Worm (Caenorhabditis elegans) whole organism, L1 larva: Measurements from ENCODE around the gene gut-2.
A peak's percentile ranks its signal among the peaks of the same experiment; 100 is the strongest.

Experiments
- C16A3.4 ChIP-seq: fragments of 150-350 bp; optimal IDR thresholded peaks from 2 replicates; lab custom pipeline; 2014; ENCODE audit warnings: missing biosample characterization, missing genetic modification characterization
- F16B12.6 ChIP-seq: fragments of 150-350 bp; optimal IDR thresholded peaks from 2 replicates; lab custom pipeline; 2014; ENCODE audit warnings: missing biosample characterization, missing genetic modification characterization
- ama-1 ChIP-seq: fragments of 150-350 bp; optimal IDR thresholded peaks from 2 replicates; lab custom pipeline; 2014
- blmp-1 ChIP-seq: fragments of 150-350 bp; optimal IDR thresholded peaks from 2 replicates; lab custom pipeline; 2014; ENCODE audit warnings: missing biosample characterization, missing genetic modification characterization
- ceh-63 ChIP-seq: fragments of 200-800 bp; sonication (Bioruptor generic); optimal IDR thresholded peaks from 2 replicates; lab custom pipeline; 2018; ENCODE audit warnings: mild to moderate bottlenecking, missing genetic modification characterization, missing compliant biosample characterization
- ceh-82 ChIP-seq, 3 experiments: fragments of 150-350 bp in 1 of 3; sonication (generic microtip) in 2 of 3; optimal IDR thresholded peaks; 2 replicates each; lab custom pipeline; 2014 to 2017; ENCODE audit warnings: missing biosample characterization in 3 of 3, missing genetic modification characterization in 3 of 3
- dpl-1 ChIP-seq, 3 experiments: fragments of 150-350 bp in 2 of 3; sonication (generic microtip) in 1 of 3; optimal IDR thresholded peaks; 2 replicates each; lab custom pipeline; 2014 to 2017; ENCODE audit warnings: missing biosample characterization in 3 of 3, missing genetic modification characterization in 3 of 3, missing genetic modification reagents in 3 of 3
- dsc-1 ChIP-seq: sonication (generic microtip); optimal IDR thresholded peaks from 2 replicates; lab custom pipeline; 2016; ENCODE audit warnings: mild to moderate bottlenecking, missing genetic modification characterization, missing compliant biosample characterization
- efl-1 ChIP-seq, 4 experiments: fragments of 150-350 bp; optimal IDR thresholded peaks in 3 of 4; peaks in 1 of 4; 1 replicate in 1 of 4; 2 replicates in 3 of 4; lab custom pipeline; 2014; ENCODE audit warnings: missing biosample characterization in 2 of 4, missing genetic modification characterization in 2 of 4, missing genetic modification reagents in 2 of 4
- egl-27 ChIP-seq, 2 experiments: fragments of 150-350 bp in 1 of 2; sonication (generic microtip); optimal IDR thresholded peaks; 3 replicates each; lab custom pipeline; 2017 to 2018; ENCODE audit warnings: missing biosample characterization in 2 of 2, missing genetic modification characterization in 2 of 2, missing genetic modification reagents in 2 of 2
- elt-3 ChIP-seq, 6 experiments: fragments of 150-350 bp in 1 of 6; sonication (generic microtip); optimal IDR thresholded peaks; 2 replicates each; lab custom pipeline; 2017 to 2018; ENCODE audit warnings: missing biosample characterization in 6 of 6, missing genetic modification characterization in 6 of 6, inconsistent platforms in 1 of 6
- fkh-4 ChIP-seq: sonication (generic microtip); optimal IDR thresholded peaks from 2 replicates; lab custom pipeline; 2016; ENCODE audit warnings: missing compliant biosample characterization, missing genetic modification characterization, borderline replicate concordance
- fos-1 ChIP-seq: fragments of 150-350 bp; optimal IDR thresholded peaks from 2 replicates; lab custom pipeline; 2014; ENCODE audit warnings: missing biosample characterization, missing genetic modification characterization
- grh-1 ChIP-seq: fragments of 200-800 bp; sonication (Bioruptor generic); IDR thresholded peaks from 2 replicates; pipeline ENCODE4 v1.3.6; 2022; ENCODE audit warnings: missing genetic modification reagents, missing genetic modification characterization, missing compliant biosample characterization
- irx-1 ChIP-seq: sonication (generic microtip); optimal IDR thresholded peaks from 2 replicates; lab custom pipeline; 2016; ENCODE audit warnings: missing genetic modification characterization, missing compliant biosample characterization
- isw-1 ChIP-seq: fragments of 200-800 bp; sonication (Bioruptor generic); IDR thresholded peaks from 2 replicates; pipeline ENCODE4 v1.3.6; 2022; ENCODE audit warnings: missing genetic modification characterization, missing compliant biosample characterization
- lin-13 ChIP-seq: fragments of 150-350 bp; optimal IDR thresholded peaks from 2 replicates; lab custom pipeline; 2014; ENCODE audit warnings: missing biosample characterization, missing genetic modification reagents, missing genetic modification characterization
- lin-14 ChIP-seq: fragments of 200-800 bp; sonication (Bioruptor generic); optimal IDR thresholded peaks from 2 replicates; lab custom pipeline; 2018; ENCODE audit warnings: mild to moderate bottlenecking, missing genetic modification characterization, moderate library complexity, missing compliant biosample characterization
- lin-15B ChIP-seq: fragments of 150-350 bp; sonication (generic microtip); optimal IDR thresholded peaks from 3 replicates; lab custom pipeline; 2014; ENCODE audit warnings: missing biosample characterization, missing genetic modification characterization
- lin-35 ChIP-seq, 2 experiments: fragments of 150-350 bp; optimal IDR thresholded peaks; 2 replicates each; lab custom pipeline; 2014; ENCODE audit warnings: missing biosample characterization in 2 of 2, missing genetic modification characterization in 2 of 2, missing genetic modification reagents in 2 of 2
- lin-39 ChIP-seq: fragments of 150-350 bp; optimal IDR thresholded peaks from 2 replicates; lab custom pipeline; 2014; ENCODE audit warnings: missing biosample characterization, missing genetic modification reagents, missing genetic modification characterization
- lsy-2 ChIP-seq, 2 experiments: fragments of 150-350 bp; optimal IDR thresholded peaks; 2 replicates each; lab custom pipeline; 2014; ENCODE audit warnings: missing biosample characterization in 2 of 2, missing genetic modification characterization in 2 of 2
- mdl-1 ChIP-seq, 2 experiments: fragments of 150-350 bp; optimal IDR thresholded peaks; 2 replicates each; lab custom pipeline; 2014 to 2017; ENCODE audit warnings: missing biosample characterization in 2 of 2, missing genetic modification characterization in 2 of 2, inconsistent platforms in 1 of 2
- mep-1 ChIP-seq: fragments of 150-350 bp; optimal IDR thresholded peaks from 2 replicates; lab custom pipeline; 2014; ENCODE audit warnings: missing biosample characterization, missing genetic modification characterization
- nhr-19 ChIP-seq: fragments of 200-800 bp; sonication (Bioruptor generic); conservative IDR thresholded peaks from 2 replicates; pipeline ENCODE4 v1.3.6; 2022; ENCODE audit warnings: missing genetic modification characterization, missing compliant biosample characterization
- nhr-20 ChIP-seq: sonication (generic microtip); optimal IDR thresholded peaks from 2 replicates; lab custom pipeline; 2016; ENCODE audit warnings: mild to moderate bottlenecking, missing genetic modification characterization, missing compliant biosample characterization
- nhr-47 ChIP-seq: sonication (generic microtip); optimal IDR thresholded peaks from 2 replicates; lab custom pipeline; 2016; ENCODE audit warnings: mild to moderate bottlenecking, missing genetic modification characterization, moderate library complexity, missing compliant biosample characterization
- nhr-71 ChIP-seq: sonication (generic microtip); optimal IDR thresholded peaks from 2 replicates; lab custom pipeline; 2016; ENCODE audit warnings: mild to moderate bottlenecking, missing genetic modification characterization, moderate library complexity, missing compliant biosample characterization
- nhr-76 ChIP-seq: sonication (generic microtip); optimal IDR thresholded peaks from 2 replicates; lab custom pipeline; 2017; ENCODE audit warnings: missing biosample characterization, missing genetic modification characterization
- nhr-77 ChIP-seq: fragments of 150-350 bp; optimal IDR thresholded peaks from 2 replicates; lab custom pipeline; 2014; ENCODE audit warnings: missing biosample characterization, missing genetic modification characterization
- nhr-85 ChIP-seq: sonication (generic microtip); peaks from one replicate; lab custom pipeline; 2016; ENCODE audit warnings: missing genetic modification characterization, inconsistent platforms, missing compliant biosample characterization
- nhr-90 ChIP-seq: sonication (generic microtip); optimal IDR thresholded peaks from 2 replicates; lab custom pipeline; 2016; ENCODE audit warnings: mild to moderate bottlenecking, missing genetic modification characterization, missing compliant biosample characterization; ENCODE audit not compliant: poor library complexity
- pag-3 ChIP-seq: sonication (generic microtip); optimal IDR thresholded peaks from 2 replicates; lab custom pipeline; 2017; ENCODE audit warnings: missing genetic modification characterization, mild to moderate bottlenecking, missing compliant biosample characterization, antibody characterized with exemption, borderline replicate concordance; ENCODE audit not compliant: insufficient read depth
- rnt-1 ChIP-seq: sonication (generic microtip); optimal IDR thresholded peaks from 2 replicates; lab custom pipeline; 2016; ENCODE audit warnings: mild to moderate bottlenecking, missing genetic modification characterization, moderate library complexity, missing compliant biosample characterization
- skn-1 ChIP-seq: fragments of 150-350 bp; optimal IDR thresholded peaks from 2 replicates; lab custom pipeline; 2014; ENCODE audit warnings: missing biosample characterization, missing genetic modification characterization
- snpc-4 ChIP-seq: fragments of 150-350 bp; optimal IDR thresholded peaks from 2 replicates; lab custom pipeline; 2014; ENCODE audit warnings: missing biosample characterization, missing genetic modification characterization
- snu-23 ChIP-seq: sonication (generic microtip); optimal IDR thresholded peaks from 2 replicates; lab custom pipeline; 2016; ENCODE audit warnings: missing genetic modification characterization, missing compliant biosample characterization
- swsn-7 ChIP-seq: sonication (generic microtip); optimal IDR thresholded peaks from 2 replicates; lab custom pipeline; 2016; ENCODE audit warnings: missing genetic modification characterization, missing compliant biosample characterization
- tbx-2 ChIP-seq: sonication (generic microtip); optimal IDR thresholded peaks from 2 replicates; lab custom pipeline; 2016; ENCODE audit warnings: missing genetic modification characterization, missing compliant biosample characterization
- unc-130 ChIP-seq: fragments of 150-350 bp; optimal IDR thresholded peaks from 2 replicates; lab custom pipeline; 2017; ENCODE audit warnings: missing biosample characterization, missing genetic modification characterization, inconsistent platforms
- unc-30 ChIP-seq: sonication (generic microtip); optimal IDR thresholded peaks from 2 replicates; lab custom pipeline; 2017; ENCODE audit warnings: missing biosample characterization, missing genetic modification characterization
- unc-86 ChIP-seq: sonication (generic microtip); optimal IDR thresholded peaks from 2 replicates; lab custom pipeline; 2016; ENCODE audit warnings: missing genetic modification characterization, missing compliant biosample characterization
- unc-98 ChIP-seq: fragments of 200-800 bp; sonication (Bioruptor generic); IDR thresholded peaks from 2 replicates; pipeline ENCODE4 v1.3.6; 2022; ENCODE audit warnings: missing genetic modification characterization, missing compliant biosample characterization
- vab-15 ChIP-seq: sonication (generic microtip); optimal IDR thresholded peaks from 2 replicates; lab custom pipeline; 2017; ENCODE audit warnings: missing genotype, mild to moderate bottlenecking, missing genetic modification characterization, missing compliant biosample characterization
- xbp-1 ChIP-seq: sonication (generic microtip); optimal IDR thresholded peaks from 2 replicates; lab custom pipeline; 2016; ENCODE audit warnings: missing genetic modification characterization, missing compliant biosample characterization
- ztf-4 ChIP-seq: fragments of 150-350 bp; optimal IDR thresholded peaks from 2 replicates; lab custom pipeline; 2014; ENCODE audit warnings: missing biosample characterization, missing genetic modification characterization

The gut-2 gene

DNA sequence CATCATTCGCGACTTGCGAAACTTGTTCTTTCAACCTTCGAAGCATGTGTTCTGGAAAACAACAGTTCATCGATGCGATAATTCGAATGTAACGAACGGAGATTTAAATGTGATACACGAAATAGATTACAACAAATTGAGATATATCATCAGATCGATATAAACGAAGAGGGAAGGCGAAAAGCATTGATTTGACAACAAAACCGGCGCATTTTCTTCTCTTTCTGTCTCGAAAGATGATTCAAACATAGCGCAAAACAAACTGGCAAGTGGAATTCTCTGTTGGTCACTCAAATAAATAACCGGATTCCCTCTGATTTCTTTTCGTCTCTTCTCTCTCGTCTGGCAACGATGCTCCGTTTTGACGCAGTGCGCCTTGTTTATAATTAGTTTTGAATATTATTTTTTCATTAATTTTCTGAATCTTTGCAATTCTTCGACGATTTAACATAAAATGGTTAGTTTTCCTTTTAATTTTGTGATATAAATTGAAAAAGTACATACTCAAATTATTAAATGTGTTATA lies at the start of gene gut-2, which contains the start of gene eea-1:
gut-2 (plus strand) TSS at position 369 of the 526 bp plus-strand sequence.
eea-1 (minus strand) TSS at position 51 of the 526 bp plus-strand sequence.
- TF ChIP-seq nhr-19 (GFP tag; lab: Robert Waterston, UW), result peak; percentile 60
- TF ChIP-seq lin-13 (GFP tag; lab: Kevin White, UChicago), result peak; percentile 43
- TF ChIP-seq vab-15 (tag; lab: Kevin White, UChicago), result no peak
- peak; percentile 72 for TF ChIP-seq swsn-7 (tag; lab: Kevin White, UChicago)
- peak; percentile 43 for TF ChIP-seq fos-1 (tag; lab: Kevin White, UChicago)
- TF ChIP-seq nhr-90 (tag; lab: Kevin White, UChicago), result peak; percentile 66
- TF ChIP-seq ztf-4 (tag; lab: Kevin White, UChicago), result peak; percentile 54
- TF ChIP-seq isw-1 (GFP tag; lab: Robert Waterston, UW), result peak; percentile 22; the same call in 1 of the 2 replicates
- peak in 3 of 6 experiments; percentile 6 to 78 (median 42) for TF ChIP-seq elt-3 (tag; optimal IDR thresholded peaks at IDR 0.05; lab: Kevin White, UChicago)
- TF ChIP-seq mdl-1 (tag; optimal IDR thresholded peaks at IDR 0.05; lab: Kevin White, UChicago), result peak in 1 of 2 experiments; percentile 47
- TF ChIP-seq dpl-1 (GFP tag; optimal IDR thresholded peaks at IDR 0.05; lab: Kevin White, UChicago), result peak; percentile 56 to 80 (median 73)
- TF ChIP-seq lin-14, result peak; percentile 79
- TF ChIP-seq blmp-1, result peak; percentile 85
- no peak for TF ChIP-seq lin-39 (tag; lab: Kevin White, UChicago)
- TF ChIP-seq xbp-1, result peak; percentile 55
- peak; percentile 68 for TF ChIP-seq mep-1 (tag; lab: Kevin White, UChicago)
- peak; percentile 82 for TF ChIP-seq nhr-20 (tag; lab: Kevin White, UChicago)
- no peak for TF ChIP-seq egl-27 (tag; optimal IDR thresholded peaks at IDR 0.05; lab: Kevin White, UChicago)
- TF ChIP-seq rnt-1 (tag; lab: Kevin White, UChicago), result peak; percentile 76
- peak; percentile 54 for TF ChIP-seq unc-130 (tag; lab: Kevin White, UChicago)
- no peak for TF ChIP-seq unc-98 (GFP tag; lab: Robert Waterston, UW)
- TF ChIP-seq snpc-4, result peak; percentile 45
- peak; percentile 63 to 77 for TF ChIP-seq lin-35 (GFP tag; optimal IDR thresholded peaks at IDR 0.05; lab: Kevin White, UChicago)
- TF ChIP-seq nhr-85 (tag; lab: Kevin White, UChicago), result peak; percentile 92
- peak; percentile 69 for TF ChIP-seq nhr-47 (tag; lab: Kevin White, UChicago)
- TF ChIP-seq lsy-2 (tag; optimal IDR thresholded peaks at IDR 0.05; lab: Kevin White, UChicago), result peak; percentile 80 to 81
- peak; percentile 44 for TF ChIP-seq dsc-1 (tag; lab: Kevin White, UChicago)
- TF ChIP-seq fkh-4, result no peak
- peak; percentile 65 for TF ChIP-seq tbx-2 (tag; lab: Kevin White, UChicago)
- TF ChIP-seq skn-1 (tag; lab: Kevin White, UChicago), result peak; percentile 51
- peak; percentile 88 for TF ChIP-seq grh-1
- TF ChIP-seq unc-86, result no peak
- peak; percentile 37 to 59 (median 37) for TF ChIP-seq ceh-82 (tag; optimal IDR thresholded peaks at IDR 0.05; lab: Kevin White, UChicago)
- TF ChIP-seq nhr-71 (tag; lab: Kevin White, UChicago), result peak; percentile 80
- TF ChIP-seq snu-23 (GFP tag; lab: Kevin White, UChicago), result peak; percentile 88
- peak; percentile 51 for TF ChIP-seq nhr-77 (tag; lab: Kevin White, UChicago)
- TF ChIP-seq ceh-63 (GFP tag; lab: Kevin White, UChicago), result no peak
- TF ChIP-seq unc-30 (tag; lab: Kevin White, UChicago), result no peak
- TF ChIP-seq F16B12.6 (tag; lab: Kevin White, UChicago), result peak; percentile 37
- peak; percentile 9 for TF ChIP-seq lin-15B (tag; lab: Kevin White, UChicago)
- peak; percentile 32 for TF ChIP-seq pag-3 (tag; lab: Kevin White, UChicago)
- peak; percentile 59 for TF ChIP-seq ama-1 (lab: Kevin White, UChicago)
- no peak for TF ChIP-seq nhr-76 (tag; lab: Kevin White, UChicago)
- TF ChIP-seq irx-1 (tag; lab: Kevin White, UChicago), result peak; percentile 37
- TF ChIP-seq C16A3.4 (tag; lab: Kevin White, UChicago), result peak; percentile 77
- TF ChIP-seq efl-1 (optimal IDR thresholded peaks at IDR 0.05; lab: Kevin White, UChicago), result peak; percentile 67 to 76
- TF ChIP-seq efl-1 (GFP tag; optimal IDR thresholded peaks at IDR 0.05 in 1 of 2; lab: Kevin White, UChicago), result peak; percentile 71 to 91
